Fruit fly (Drosophila melanogaster): Measurements from ENCODE around the gene CG5500.

Gene CG5500

dm6 chr3R:26862213-26862612 lies 14.2 kb upstream of the CG5500 start:
- TF ChIP-seq jim (GFP tag; optimal IDR thresholded peaks at IDR 0.05) (no peak), usp (GFP tag; optimal IDR thresholded peaks at IDR 0.05) (no peak), tai (GFP tag; optimal IDR thresholded peaks at IDR 0.05) (no peak), CG9705 (GFP tag; optimal IDR thresholded peaks at IDR 0.05) (no peak), Dif (GFP tag; optimal IDR thresholded peaks at IDR 0.05; ENCODE audit: partially characterized antibody) (peak; percentile 27), h (GFP tag; optimal IDR thresholded peaks at IDR 0.05) (peak; percentile 40), Rel (GFP tag; optimal IDR thresholded peaks at IDR 0.05) (no peak), Rel (tag; optimal IDR thresholded peaks at IDR 0.05) (peak; percentile 3), HLH106 (tag; optimal IDR thresholded peaks at IDR 0.05) (no peak), CrebA (GFP tag; optimal IDR thresholded peaks at IDR 0.05; ENCODE audit: borderline replicate concordance) (no peak), pan (optimal IDR thresholded peaks at IDR 0.05) (no peak), Hnf4 (GFP tag; optimal IDR thresholded peaks at IDR 0.05) (no peak), Hr78 (GFP tag; optimal IDR thresholded peaks at IDR 0.05) (no peak), sv (GFP tag; optimal IDR thresholded peaks at IDR 0.05) (no peak), rgr (GFP tag; optimal IDR thresholded peaks at IDR 0.05) (no peak), ey (GFP tag; optimal IDR thresholded peaks at IDR 0.05) (no peak), GATAd (GFP tag; optimal IDR thresholded peaks at IDR 0.05) (no peak), fru (GFP tag; optimal IDR thresholded peaks at IDR 0.05) (no peak), sage (GFP tag; optimal IDR thresholded peaks at IDR 0.05) (no peak), Sp1 (GFP tag; optimal IDR thresholded peaks at IDR 0.05) (peak; percentile 11)

dm6 chr3R:26862848-26863448 lies 13.5 kb upstream of the CG5500 start, which contains the start of the genes Lerp and IntS12:
Gene Lerp (minus strand): TSS chr3R:26863130.
Gene IntS12 (plus strand): TSS chr3R:26863376.
- no peak for TF ChIP-seq dl (GFP tag; optimal IDR thresholded peaks at IDR 0.05; ENCODE audit: insufficient read depth in 1 of 2, partially characterized antibody in 2 of 2)
- TF ChIP-seq Myc (optimal IDR thresholded peaks at IDR 0.05): peak; percentile 18
- no peak for TF ChIP-seq sage (GFP tag; optimal IDR thresholded peaks at IDR 0.05)
- no peak for TF ChIP-seq usp (GFP tag; optimal IDR thresholded peaks at IDR 0.05)
- no peak for TF ChIP-seq rgr (GFP tag; optimal IDR thresholded peaks at IDR 0.05)
- no peak for TF ChIP-seq br (GFP tag; optimal IDR thresholded peaks at IDR 0.05)
- TF ChIP-seq CrebA (GFP tag; optimal IDR thresholded peaks at IDR 0.05; ENCODE audit: borderline replicate concordance): no peak
- TF ChIP-seq pan (optimal IDR thresholded peaks at IDR 0.05): no peak
- no peak for TF ChIP-seq Rel (GFP tag; optimal IDR thresholded peaks at IDR 0.05)
- TF ChIP-seq Rel (tag; optimal IDR thresholded peaks at IDR 0.05): no peak
- no peak for TF ChIP-seq Hr78 (GFP tag; optimal IDR thresholded peaks at IDR 0.05)
- TF ChIP-seq woc (GFP tag; optimal IDR thresholded peaks at IDR 0.05): no peak
- no peak for TF ChIP-seq HLH106 (tag; optimal IDR thresholded peaks at IDR 0.05)
- peak; percentile 90 for TF ChIP-seq fru (GFP tag; optimal IDR thresholded peaks at IDR 0.05)
- TF ChIP-seq brk (GFP tag; optimal IDR thresholded peaks at IDR 0.05): no peak

- TF ChIP-seq dmrt93B (GFP tag; optimal IDR thresholded peaks at IDR 0.05) (peak; percentile 10), Hnf4 (GFP tag; optimal IDR thresholded peaks at IDR 0.05) (peak; percentile 86), Abd-B (GFP tag; optimal IDR thresholded peaks at IDR 0.05) (no peak), Rel (GFP tag; optimal IDR thresholded peaks at IDR 0.05) (no peak), Rel (tag; optimal IDR thresholded peaks at IDR 0.05) (peak; percentile 90), fru (GFP tag; optimal IDR thresholded peaks at IDR 0.05) (peak; percentile 86), psq (GFP tag; optimal IDR thresholded peaks at IDR 0.05) (peak; percentile 66), Mio (GFP tag; optimal IDR thresholded peaks at IDR 0.05) (peak; percentile 41), woc (GFP tag; optimal IDR thresholded peaks at IDR 0.05) (peak; percentile 47), ey (GFP tag; optimal IDR thresholded peaks at IDR 0.05) (peak; percentile 84), CG32264 (GFP tag; optimal IDR thresholded peaks at IDR 0.05) (peak; percentile 44), tai (GFP tag; optimal IDR thresholded peaks at IDR 0.05) (no peak), h (GFP tag; optimal IDR thresholded peaks at IDR 0.05) (peak; percentile 82), usp (GFP tag; optimal IDR thresholded peaks at IDR 0.05) (no peak), N (GFP tag; optimal IDR thresholded peaks at IDR 0.05) (no peak), rgr (GFP tag; optimal IDR thresholded peaks at IDR 0.05) (peak; percentile 85), sv (GFP tag; optimal IDR thresholded peaks at IDR 0.05) (peak; percentile 86), HLH106 (tag; optimal IDR thresholded peaks at IDR 0.05) (peak; percentile 72), brk (GFP tag; optimal IDR thresholded peaks at IDR 0.05) (no peak), CrebA (GFP tag; optimal IDR thresholded peaks at IDR 0.05; ENCODE audit: borderline replicate concordance) (no peak), foxo (GFP tag; optimal IDR thresholded peaks at IDR 0.05) (peak; percentile 23 to 89), Vsx2 (GFP tag; optimal IDR thresholded peaks at IDR 0.05; ENCODE audit: partially characterized antibody) (no peak), Dif (GFP tag; optimal IDR thresholded peaks at IDR 0.05; ENCODE audit: partially characterized antibody) (no peak), Hr83 (GFP tag; optimal IDR thresholded peaks at IDR 0.05; ENCODE audit: poor library complexity, severe bottlenecking) (peak; percentile 51), Hr78 (GFP tag; optimal IDR thresholded peaks at IDR 0.05) (no peak), Dfd (GFP tag; optimal IDR thresholded peaks at IDR 0.05) (no peak), dsf (GFP tag; optimal IDR thresholded peaks at IDR 0.05; ENCODE audit: borderline replicate concordance) (peak; percentile 33), pan (optimal IDR thresholded peaks at IDR 0.05) (no peak), GATAd (GFP tag; optimal IDR thresholded peaks at IDR 0.05) (peak; percentile 21), sage (GFP tag; optimal IDR thresholded peaks at IDR 0.05) (no peak), OdsH (GFP tag; optimal IDR thresholded peaks at IDR 0.05) (peak; percentile 75), lola (GFP tag; optimal IDR thresholded peaks at IDR 0.05) (peak; percentile 10), jim (GFP tag; optimal IDR thresholded peaks at IDR 0.05) (no peak), Sp1 (GFP tag; optimal IDR thresholded peaks at IDR 0.05) (peak; percentile 64), Jra (GFP tag; optimal IDR thresholded peaks at IDR 0.05) (peak; percentile 87), dl (GFP tag; optimal IDR thresholded peaks at IDR 0.05; ENCODE audit: insufficient read depth in 1 of 2, partially characterized antibody in 2 of 2) (no peak)
Observed at dm6 chr3R:26866577-26867456, 9.6 kb upstream of the CG5500 start, which contains the start of the genes ball and His2Av. Gene ball (minus strand): TSS chr3R:26866807. Gene His2Av (plus strand): TSS chr3R:26866929.

Measured in whole organism, wandering third instar larva.